Worm (Caenorhabditis elegans): ENCODE data around the gene spe-26.

spe-26 gene

ce11 chrIV:10381035-10381434, 10.7 kb downstream of the spe-26 start:
- TF ChIP-seq odd-2 (tag; optimal IDR thresholded peaks at IDR 0.05) (no peak), pros-1 (tag; optimal IDR thresholded peaks at IDR 0.05) (no peak), gmeb-2 (tag; optimal IDR thresholded peaks at IDR 0.05) (no peak), C38D4.7 (GFP tag; optimal IDR thresholded peaks at IDR 0.05) (no peak), fkh-10 (GFP tag; optimal IDR thresholded peaks at IDR 0.05) (no peak), ceh-2 (tag; optimal IDR thresholded peaks at IDR 0.05) (no peak), pag-3 (tag; optimal IDR thresholded peaks at IDR 0.05; ENCODE audit: borderline replicate concordance) (no peak), ceh-45 (GFP tag; IDR thresholded peaks at IDR 0.05) (no peak), hlh-6 (tag; optimal IDR thresholded peaks at IDR 0.05) (no peak), elt-2 (tag; optimal IDR thresholded peaks at IDR 0.05) (no peak), ceh-9 (tag; optimal IDR thresholded peaks at IDR 0.05) (no peak), unc-3 (GFP tag; conservative IDR thresholded peaks at IDR 0.05) (no peak), unc-3 (tag; optimal IDR thresholded peaks at IDR 0.05) (no peak)

ce11 chrIV:10380626-10381025, 11.1 kb downstream of the spe-26 start:
- TF ChIP-seq ceh-6 (GFP tag; optimal IDR thresholded peaks at IDR 0.05) (no peak), unc-55 (GFP tag; optimal IDR thresholded peaks at IDR 0.05) (peak; percentile 49), ceh-19 (GFP tag; optimal IDR thresholded peaks at IDR 0.05) (no peak), ceh-9 (tag; optimal IDR thresholded peaks at IDR 0.05) (no peak), unc-86 (tag; optimal IDR thresholded peaks at IDR 0.05) (no peak), unc-42 (tag; optimal IDR thresholded peaks at IDR 0.05) (peak; percentile 41), unc-3 (GFP tag; conservative IDR thresholded peaks at IDR 0.05) (no peak), unc-3 (tag; optimal IDR thresholded peaks at IDR 0.05) (no peak), ama-1 (optimal IDR thresholded peaks at IDR 0.05) (no peak), ceh-45 (GFP tag; IDR thresholded peaks at IDR 0.05) (no peak), pha-4 (tag; optimal IDR thresholded peaks at IDR 0.05) (no peak), mec-3 (tag; optimal IDR thresholded peaks at IDR 0.05; ENCODE audit: borderline replicate concordance) (no peak), ahr-1 (tag; optimal IDR thresholded peaks at IDR 0.05) (no peak), ceh-22 (tag; optimal IDR thresholded peaks at IDR 0.05) (no peak), pqm-1 (tag; optimal IDR thresholded peaks at IDR 0.05) (no peak), ztf-16 (tag; optimal IDR thresholded peaks at IDR 0.05) (no peak), pag-3 (tag; optimal IDR thresholded peaks at IDR 0.05; ENCODE audit: borderline replicate concordance) (no peak), pax-1 (tag; optimal IDR thresholded peaks at IDR 0.05) (no peak), ceh-24 (tag; optimal IDR thresholded peaks at IDR 0.05) (no peak), ceh-31 (tag; optimal IDR thresholded peaks at IDR 0.05) (peak; percentile 57), elt-2 (tag; optimal IDR thresholded peaks at IDR 0.05) (peak; percentile 7), ceh-14 (tag; optimal IDR thresholded peaks at IDR 0.05) (no peak), pros-1 (tag; optimal IDR thresholded peaks at IDR 0.05) (no peak), gmeb-2 (tag; optimal IDR thresholded peaks at IDR 0.05) (no peak), fkh-10 (GFP tag; optimal IDR thresholded peaks at IDR 0.05) (no peak), C38D4.7 (GFP tag; optimal IDR thresholded peaks at IDR 0.05) (no peak), lim-6 (tag; optimal IDR thresholded peaks at IDR 0.05) (no peak), T23F11.4 (GFP tag; optimal IDR thresholded peaks at IDR 0.05) (no peak), eyg-1 (tag; optimal IDR thresholded peaks at IDR 0.05) (no peak), ceh-18 (tag; optimal IDR thresholded peaks at IDR 0.05) (no peak), rnt-1 (tag; optimal IDR thresholded peaks at IDR 0.05) (peak; percentile 71), ceh-34 (tag; optimal IDR thresholded peaks at IDR 0.05) (peak; percentile 80), hlh-8 (tag; optimal IDR thresholded peaks at IDR 0.05) (no peak), zip-5 (tag; optimal IDR thresholded peaks at IDR 0.05) (no peak), tbx-7 (tag; optimal IDR thresholded peaks at IDR 0.05) (no peak), pat-9 (tag; optimal IDR thresholded peaks at IDR 0.05) (no peak), madf-2 (tag; optimal IDR thresholded peaks at IDR 0.05) (no peak), dve-1 (tag; optimal IDR thresholded peaks at IDR 0.05) (no peak), sdc-2 (tag; optimal IDR thresholded peaks at IDR 0.05) (no peak), ets-4 (tag; optimal IDR thresholded peaks at IDR 0.05) (peak; percentile 4), ref-2 (tag; optimal IDR thresholded peaks at IDR 0.05) (peak; percentile 39), ceh-30 (tag; optimal IDR thresholded peaks at IDR 0.05) (no peak), fax-1 (tag; optimal IDR thresholded peaks at IDR 0.05) (no peak), elt-4 (tag; optimal IDR thresholded peaks at IDR 0.05) (no peak), hlh-15 (tag; optimal IDR thresholded peaks at IDR 0.05) (no peak), nhr-232 (tag; optimal IDR thresholded peaks at IDR 0.05) (no peak), F13H6.1 (tag; optimal IDR thresholded peaks at IDR 0.05) (no peak), pha-2 (tag; optimal IDR thresholded peaks at IDR 0.05) (no peak), Y22D7AL.16 (tag; optimal IDR thresholded peaks at IDR 0.05) (no peak)

Data from whole organism, late embryonic.